Worm (Caenorhabditis elegans): ENCODE results near the gene lys-7.

- TF ChIP-seq zag-1 (tag; optimal IDR thresholded peaks at IDR 0.05) (no peak), nhr-237 (tag; optimal IDR thresholded peaks at IDR 0.05) (no peak), ama-1 (optimal IDR thresholded peaks at IDR 0.05) (no peak), nhr-25 (tag; optimal IDR thresholded peaks at IDR 0.05) (no peak), dmd-4 (tag; optimal IDR thresholded peaks at IDR 0.05) (no peak), nhr-21 (tag; optimal IDR thresholded peaks at IDR 0.05) (no peak), blmp-1 (tag; optimal IDR thresholded peaks at IDR 0.05; ENCODE audit: insufficient read depth) (no peak), elt-3 (tag; optimal IDR thresholded peaks at IDR 0.05) (no peak), egl-27 (tag; optimal IDR thresholded peaks at IDR 0.05) (no peak), skn-1 (tag; optimal IDR thresholded peaks at IDR 0.05) (no peak)
Observed at ce11 chrV:3517889-3518288, 35.5 kb upstream of the lys-7 start, which contains the start of gene str-227.

All from whole organism, L2 larva.